Worm (Caenorhabditis elegans): ENCODE data around the gene Y38E10A.34.

DNA sequence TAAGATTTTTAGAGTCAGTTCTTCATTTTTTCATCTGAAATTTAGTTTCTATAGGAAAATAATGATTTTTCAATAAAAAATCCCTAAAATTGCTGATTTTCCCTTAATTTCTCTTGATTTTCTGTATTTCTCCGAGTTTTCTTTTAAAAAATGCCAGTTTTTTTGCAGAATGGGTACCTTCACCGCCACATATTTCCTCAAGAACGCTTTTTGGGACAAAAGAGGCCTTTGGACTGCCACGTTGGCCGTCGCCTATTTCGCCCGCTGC lies 47.8 kb downstream of the Y38E10A.34 start, which contains the start of gene Y38E10A.24:
- TF ChIP-seq lin-15B (tag; optimal IDR thresholded peaks at IDR 0.05) (no peak), pag-3 (tag; optimal IDR thresholded peaks at IDR 0.05; ENCODE audit: borderline replicate concordance, insufficient read depth) (no peak), swsn-7 (tag; optimal IDR thresholded peaks at IDR 0.05) (no peak), ztf-4 (tag; optimal IDR thresholded peaks at IDR 0.05) (no peak), nhr-76 (tag; optimal IDR thresholded peaks at IDR 0.05) (no peak), hlh-4 (tag; optimal IDR thresholded peaks at IDR 0.05) (no peak), fos-1 (tag; optimal IDR thresholded peaks at IDR 0.05) (no peak), nhr-20 (tag; optimal IDR thresholded peaks at IDR 0.05) (no peak), elt-2 (tag; optimal IDR thresholded peaks at IDR 0.05) (no peak)

Data from whole organism, L1 larva.